Fruit fly (Drosophila melanogaster): ENCODE measurements around the gene CG18814.

Gene CG18814

DNA sequence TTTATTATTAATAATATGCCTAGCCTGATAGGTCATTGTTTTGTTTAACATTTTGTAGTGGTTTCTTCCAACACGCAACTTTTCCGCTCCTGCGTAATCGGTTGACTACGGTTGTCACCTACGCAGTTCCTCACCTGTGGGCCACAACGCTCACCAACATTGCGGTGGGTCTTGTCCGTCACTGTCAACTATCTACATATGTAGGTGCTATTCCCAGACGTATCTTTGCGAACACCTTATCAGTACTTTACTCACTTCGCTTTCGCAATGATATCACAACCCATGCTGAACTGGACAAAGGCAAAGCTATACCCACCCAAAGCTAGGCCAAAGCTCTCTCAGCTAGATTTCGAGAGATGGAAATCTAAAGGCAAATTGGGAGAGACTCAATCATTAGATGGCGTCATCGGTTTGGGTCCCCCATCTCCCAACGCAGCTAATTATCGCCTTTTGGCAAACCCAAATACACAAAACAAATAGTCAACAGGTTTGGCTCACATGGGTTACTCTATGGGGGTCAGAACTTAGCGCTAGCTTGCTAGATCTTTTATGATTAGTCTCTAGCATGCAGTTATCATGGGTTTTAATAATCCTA lies 13.4 kb upstream of the CG18814 start (continued):
- TF ChIP-seq mirr (GFP tag; optimal IDR thresholded peaks at IDR 0.05): peak; percentile 97
- peak; percentile 49 for TF ChIP-seq scrt (GFP tag; optimal IDR thresholded peaks at IDR 0.05)
- peak; percentile 45 for TF ChIP-seq BtbVII (GFP tag; optimal IDR thresholded peaks at IDR 0.05)
- TF ChIP-seq Trl (optimal IDR thresholded peaks at IDR 0.05): peak in 1 of 2 experiments; percentile 53
- TF ChIP-seq Trl (GFP tag; optimal IDR thresholded peaks at IDR 0.05): no peak
- TF ChIP-seq Med (GFP tag): peak; percentile 51
- TF ChIP-seq CG11504 (tag; optimal IDR thresholded peaks at IDR 0.05): no peak
- no peak for TF ChIP-seq Nf-YC (tag; optimal IDR thresholded peaks at IDR 0.05)
- no peak for TF ChIP-seq fd64A (GFP tag; optimal IDR thresholded peaks at IDR 0.05)
- TF ChIP-seq grn (GFP tag; optimal IDR thresholded peaks at IDR 0.05): peak; percentile 68
- peak; percentile 99 for TF ChIP-seq sug (tag; optimal IDR thresholded peaks at IDR 0.05)
- TF ChIP-seq CG11695 (GFP tag; IDR thresholded peaks at IDR 0.05): 0 out of 3 replicates have a peak, but pooled peaks have one; percentile 24
- TF ChIP-seq maf-S (GFP tag; optimal IDR thresholded peaks at IDR 0.05): no peak
- TF ChIP-seq CG9797 (GFP tag; optimal IDR thresholded peaks at IDR 0.05): no peak
- peak; percentile 83; the same call in 2 of the 4 replicates for TF ChIP-seq chinmo (GFP tag; IDR thresholded peaks at IDR 0.05; ENCODE audit: partially characterized antibody)
- peak; percentile 97 for TF ChIP-seq CG13894 (tag; optimal IDR thresholded peaks at IDR 0.05)
- peak; percentile 25 for TF ChIP-seq Meics (GFP tag; optimal IDR thresholded peaks at IDR 0.05)
- peak; percentile 17 for TF ChIP-seq CG13296 (GFP tag; optimal IDR thresholded peaks at IDR 0.05)
- TF ChIP-seq Atf6 (GFP tag; IDR thresholded peaks at IDR 0.05): peak; percentile 50; the same call in 1 of the 2 replicates
- TF ChIP-seq CG31224 (GFP tag; IDR thresholded peaks at IDR 0.05): peak; percentile 74
- no peak for TF ChIP-seq CG15269 (tag; optimal IDR thresholded peaks at IDR 0.05)
- TF ChIP-seq CG30020 (tag; optimal IDR thresholded peaks at IDR 0.05): no peak
- TF ChIP-seq CG10321 (GFP tag; IDR thresholded peaks at IDR 0.05): 0 out of 2 replicates have a peak, but pooled peaks have one; percentile 17
- no peak for TF ChIP-seq Hr78 (GFP tag; optimal IDR thresholded peaks at IDR 0.05)
- peak; percentile 48 for TF ChIP-seq schlank (tag; optimal IDR thresholded peaks at IDR 0.05)
- TF ChIP-seq Dbx (GFP tag; IDR thresholded peaks at IDR 0.05): 0 out of 3 replicates have a peak, but pooled peaks have one; percentile 15
- no peak for TF ChIP-seq CG30431 (GFP tag; optimal IDR thresholded peaks at IDR 0.05)
- no peak for TF ChIP-seq CG2199 (GFP tag; IDR thresholded peaks at IDR 0.05)
- peak; percentile 4 for TF ChIP-seq Hand (GFP tag; optimal IDR thresholded peaks at IDR 0.05)
- TF ChIP-seq PHDP (tag; optimal IDR thresholded peaks at IDR 0.05): peak; percentile 8
- TF ChIP-seq CG13287 (GFP tag; IDR thresholded peaks at IDR 0.05; ENCODE audit: partially characterized antibody): no peak
- TF ChIP-seq z (GFP tag; IDR thresholded peaks at IDR 0.05): 0 out of 3 replicates have a peak, but pooled peaks have one; percentile 25
- 0 out of 2 replicates have a peak, but pooled peaks have one; percentile 14 for TF ChIP-seq rib (GFP tag; IDR thresholded peaks at IDR 0.05)
- no peak for TF ChIP-seq cwo (GFP tag; optimal IDR thresholded peaks at IDR 0.05)
- no peak for TF ChIP-seq CG12744 (GFP tag; optimal IDR thresholded peaks at IDR 0.05)
- no peak for TF ChIP-seq sens-2 (GFP tag; IDR thresholded peaks at IDR 0.05)
- TF ChIP-seq CG1233 (GFP tag; optimal IDR thresholded peaks at IDR 0.05): no peak
- TF ChIP-seq CG15514 (GFP tag; optimal IDR thresholded peaks at IDR 0.05): peak; percentile 48
- TF ChIP-seq Pdp1 (GFP tag; optimal IDR thresholded peaks at IDR 0.05): peak in 1 of 2 experiments; percentile 49

DNA sequence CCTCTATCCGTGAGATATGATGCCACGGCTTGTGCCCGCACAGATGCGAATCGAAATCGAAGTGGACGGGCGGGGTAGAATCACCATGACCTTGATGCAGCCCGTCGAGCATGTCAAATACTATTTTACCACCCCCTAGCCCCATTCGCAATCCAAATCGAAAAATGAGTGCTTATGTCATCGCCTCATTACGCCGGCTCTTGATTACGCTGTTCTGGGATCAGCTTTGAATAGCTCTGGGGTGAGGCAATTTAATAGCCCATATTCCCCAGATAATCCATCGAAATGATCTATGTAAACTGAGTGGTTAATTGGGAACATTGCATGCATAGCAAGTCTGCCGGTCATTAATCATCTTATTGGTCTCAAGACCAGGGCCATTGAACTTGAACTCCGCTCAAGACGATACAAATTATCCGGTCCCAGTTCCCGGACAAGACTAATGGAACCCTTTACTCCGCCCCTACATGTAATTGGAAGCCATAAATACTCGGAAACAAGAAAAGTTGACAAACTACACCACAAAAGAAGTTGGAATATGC lies 12.4 kb upstream of the CG18814 start:
- TF ChIP-seq Pdp1 (GFP tag; optimal IDR thresholded peaks at IDR 0.05): peak in 1 of 2 experiments; percentile 90
- TF ChIP-seq CG14441 (GFP tag; IDR thresholded peaks at IDR 0.05): 0 out of 2 replicates have a peak, but pooled peaks have one; percentile 34
- no peak for TF ChIP-seq CG33213 (GFP tag; optimal IDR thresholded peaks at IDR 0.05)

All from whole organism, embryonic.